Worm (Caenorhabditis elegans) whole organism, L1 larva: Measurements from ENCODE around the gene klp-13.

ENCODE experiments used
- aha-1 ChIP-seq: fragments of 150-350 bp; optimal IDR thresholded peaks from 2 replicates; lab custom pipeline; 2014; ENCODE audit warnings: missing biosample characterization, missing genetic modification characterization
- ama-1 ChIP-seq: fragments of 150-350 bp; optimal IDR thresholded peaks from 2 replicates; lab custom pipeline; 2014
- egl-13 ChIP-seq: sonication (generic microtip); optimal IDR thresholded peaks from 2 replicates; lab custom pipeline; 2016; ENCODE audit warnings: missing genotype, missing genetic modification reagents, missing genetic modification characterization, missing compliant biosample characterization
- egl-27 ChIP-seq, 2 experiments: fragments of 150-350 bp in 1 of 2; sonication (generic microtip); optimal IDR thresholded peaks; 3 replicates each; lab custom pipeline; 2017 to 2018; ENCODE audit warnings: missing biosample characterization in 2 of 2, missing genetic modification characterization in 2 of 2, missing genetic modification reagents in 2 of 2
- lin-15B ChIP-seq: fragments of 150-350 bp; sonication (generic microtip); optimal IDR thresholded peaks from 3 replicates; lab custom pipeline; 2014; ENCODE audit warnings: missing biosample characterization, missing genetic modification characterization
- lsy-2 ChIP-seq, 2 experiments: fragments of 150-350 bp; optimal IDR thresholded peaks; 2 replicates each; lab custom pipeline; 2014; ENCODE audit warnings: missing biosample characterization in 2 of 2, missing genetic modification characterization in 2 of 2
- mdl-1 ChIP-seq, 2 experiments: fragments of 150-350 bp; optimal IDR thresholded peaks; 2 replicates each; lab custom pipeline; 2014 to 2017; ENCODE audit warnings: missing biosample characterization in 2 of 2, missing genetic modification characterization in 2 of 2, inconsistent platforms in 1 of 2
- nhr-90 ChIP-seq: sonication (generic microtip); optimal IDR thresholded peaks from 2 replicates; lab custom pipeline; 2016; ENCODE audit warnings: mild to moderate bottlenecking, missing genetic modification characterization, missing compliant biosample characterization; ENCODE audit not compliant: poor library complexity
- tlp-1 ChIP-seq: fragments of 150-350 bp; optimal IDR thresholded peaks from 2 replicates; lab custom pipeline; 2014; ENCODE audit warnings: missing biosample characterization, missing genetic modification characterization
- unc-130 ChIP-seq: fragments of 150-350 bp; optimal IDR thresholded peaks from 2 replicates; lab custom pipeline; 2017; ENCODE audit warnings: missing biosample characterization, missing genetic modification characterization, inconsistent platforms
- unc-62 ChIP-seq: fragments of 150-350 bp; optimal IDR thresholded peaks from 2 replicates; lab custom pipeline; 2014; ENCODE audit warnings: missing biosample characterization, missing genetic modification reagents, missing genetic modification characterization

DNA sequence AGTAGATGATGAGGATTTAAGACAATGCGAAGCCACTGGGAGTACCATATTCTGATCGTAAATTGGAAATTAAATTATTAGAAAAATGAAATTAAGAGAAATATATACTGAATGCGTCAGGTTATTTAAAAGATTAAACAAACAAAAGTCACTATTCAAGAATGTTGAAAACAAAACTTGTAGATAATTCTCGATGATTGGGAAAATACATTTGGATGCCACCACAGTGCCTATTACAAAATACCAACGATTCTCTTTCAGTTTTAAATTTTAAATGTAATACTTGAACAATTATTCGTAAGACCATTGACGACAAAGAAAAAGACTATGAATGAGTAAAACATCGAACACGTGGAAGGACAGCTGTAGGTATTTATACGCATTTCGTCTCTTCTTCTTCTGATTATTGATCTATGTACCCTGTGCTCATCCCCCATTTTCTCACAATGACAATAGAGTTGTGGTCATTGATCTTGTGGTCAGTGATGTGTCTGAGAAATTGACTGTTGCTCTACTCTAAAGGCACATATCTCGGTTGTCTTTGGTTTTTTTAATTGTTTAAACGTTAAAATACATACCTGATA lies 35.2 kb downstream of the klp-13 start, which contains the start of gene C09B8.4:
- TF ChIP-seq unc-130 (tag; lab: Kevin White, UChicago) (no peak), lsy-2 (tag; optimal IDR thresholded peaks at IDR 0.05; lab: Kevin White, UChicago) (peak in 1 of 2 experiments; percentile 18), aha-1 (tag; lab: Kevin White, UChicago) (no peak), tlp-1 (tag; lab: Kevin White, UChicago) (no peak), nhr-90 (no peak), mdl-1 (tag; optimal IDR thresholded peaks at IDR 0.05; lab: Kevin White, UChicago) (no peak), lin-15B (no peak), unc-62 (no peak), egl-27 (tag; optimal IDR thresholded peaks at IDR 0.05; lab: Kevin White, UChicago) (no peak), egl-13 (tag; lab: Kevin White, UChicago) (no peak), ama-1 (no peak)
